Fruit fly (Drosophila melanogaster) whole organism, embryonic: ENCODE data around the gene Tsen54.

Experiments
- Atf3 ChIP-seq: fragments of 200-800 bp; sonication (Bioruptor generic); optimal IDR thresholded peaks from 3 replicates; lab custom pipeline; 2016; ENCODE audit warnings: missing biosample characterization, missing genetic modification characterization
- CG11247 ChIP-seq: fragments of 200-800 bp; sonication (Bioruptor generic); IDR thresholded peaks from 2 replicates; pipeline ENCODE4 v1.3.6; 2022; ENCODE audit warnings: missing biosample characterization, missing genetic modification characterization
- CG11560 ChIP-seq: fragments of 200-800 bp; sonication (Bioruptor generic); IDR thresholded peaks from 3 replicates; pipeline ENCODE4 v1.3.6; 2022; ENCODE audit warnings: missing biosample characterization, missing genetic modification characterization
- CG13424 ChIP-seq: fragments of 200-800 bp; sonication (Bioruptor generic); optimal IDR thresholded peaks from 2 replicates; lab custom pipeline; 2019; ENCODE audit warnings: missing biosample characterization, mild to moderate bottlenecking, missing genetic modification characterization, moderate library complexity
- CG13894 ChIP-seq: fragments of 200-800 bp; sonication (Bioruptor generic); optimal IDR thresholded peaks from 3 replicates; lab custom pipeline; 2018; ENCODE audit warnings: missing biosample characterization, mild to moderate bottlenecking, missing genetic modification characterization, moderate library complexity
- CG1602 ChIP-seq: fragments of 200-800 bp; sonication (Bioruptor generic); optimal IDR thresholded peaks from 3 replicates; lab custom pipeline; 2016; ENCODE audit warnings: missing biosample characterization, missing genetic modification characterization
- CG16863 ChIP-seq: fragments of 200-800 bp; sonication (Bioruptor generic); optimal IDR thresholded peaks from 3 replicates; lab custom pipeline; 2016; ENCODE audit warnings: missing biosample characterization, missing genetic modification characterization
- CG18262 ChIP-seq: fragments of 200-800 bp; optimal IDR thresholded peaks from 3 replicates; lab custom pipeline; 2019; ENCODE audit warnings: missing biosample characterization, mild to moderate bottlenecking, missing genetic modification characterization, moderate library complexity
- CG18619 ChIP-seq: fragments of 200-800 bp; sonication (Bioruptor generic); optimal IDR thresholded peaks from 3 replicates; lab custom pipeline; 2017; ENCODE audit warnings: missing biosample characterization, mild to moderate bottlenecking, missing genetic modification characterization
- CG2116 ChIP-seq: fragments of 200-800 bp; sonication (Bioruptor generic); optimal IDR thresholded peaks from 3 replicates; lab custom pipeline; 2018; ENCODE audit warnings: missing biosample characterization, mild to moderate bottlenecking, missing genetic modification characterization
- CG2199 ChIP-seq: fragments of 200-800 bp; sonication (Bioruptor generic); IDR thresholded peaks from 3 replicates; pipeline ENCODE4 v1.3.6; 2022; ENCODE audit warnings: missing biosample characterization, missing genetic modification characterization
- CG31224 ChIP-seq: fragments of 200-800 bp; sonication (Bioruptor generic); IDR thresholded peaks from 2 replicates; pipeline ENCODE4 v1.3.6; 2022; ENCODE audit warnings: missing biosample characterization, missing genetic modification characterization
- CG31441 ChIP-seq: fragments of 200-800 bp; sonication (Bioruptor generic); IDR thresholded peaks from 2 replicates; pipeline ENCODE4 v1.3.6; 2022; ENCODE audit warnings: missing biosample characterization, missing genetic modification characterization
- CG4404 ChIP-seq: fragments of 200-800 bp; sonication (Bioruptor generic); IDR thresholded peaks from 2 replicates; pipeline ENCODE4 v1.3.6; 2022; ENCODE audit warnings: missing biosample characterization, missing genetic modification characterization
- CG5953 ChIP-seq: fragments of 200-800 bp; sonication (Bioruptor generic); IDR thresholded peaks from 2 replicates; pipeline ENCODE4 v1.3.6; 2022; ENCODE audit warnings: missing biosample characterization, missing genetic modification characterization
- CG6791 ChIP-seq: fragments of 200-800 bp; sonication (Bioruptor generic); IDR thresholded peaks from 3 replicates; pipeline ENCODE4 v1.3.6; 2022; ENCODE audit warnings: missing biosample characterization, missing genetic modification characterization; ENCODE audit not compliant: partially characterized antibody
- CG6813 ChIP-seq: fragments of 200-800 bp; sonication (Bioruptor generic); optimal IDR thresholded peaks from 2 replicates; lab custom pipeline; 2017; ENCODE audit warnings: missing biosample characterization, missing genetic modification characterization, mild to moderate bottlenecking, moderate library complexity, missing genetic modification reagents
- Dbx ChIP-seq: fragments of 200-800 bp; sonication (Bioruptor generic); IDR thresholded peaks from 3 replicates; pipeline ENCODE4 v1.3.6; 2022; ENCODE audit warnings: missing biosample characterization, missing genetic modification characterization
- Deaf1 ChIP-seq: fragments of 200-800 bp; optimal IDR thresholded peaks from 3 replicates; lab custom pipeline; 2019; ENCODE audit warnings: missing biosample characterization, mild to moderate bottlenecking, missing genetic modification characterization, moderate library complexity
- Doc3 ChIP-seq: fragments of 200-800 bp; sonication (Bioruptor generic); IDR thresholded peaks from 3 replicates; pipeline ENCODE4 v1.3.6; 2022; ENCODE audit warnings: missing biosample characterization, missing genetic modification characterization; ENCODE audit not compliant: partially characterized antibody
- Dp ChIP-seq: fragments of 200-800 bp; sonication (Bioruptor generic); optimal IDR thresholded peaks from 2 replicates; lab custom pipeline; 2018; ENCODE audit warnings: missing biosample characterization, mild to moderate bottlenecking, missing genetic modification characterization, moderate library complexity
- H15 ChIP-seq: fragments of 200-800 bp; sonication (Bioruptor generic); IDR thresholded peaks from 3 replicates; pipeline ENCODE4 v1.3.6; 2022; ENCODE audit warnings: missing biosample characterization, missing genetic modification characterization
- Hsf ChIP-seq: fragments of 200-800 bp; sonication (Bioruptor generic); optimal IDR thresholded peaks from 3 replicates; lab custom pipeline; 2016; ENCODE audit warnings: missing biosample characterization, missing genetic modification characterization
- Max ChIP-seq: fragments of 200-800 bp; sonication (Bioruptor generic); optimal IDR thresholded peaks from 2 replicates; lab custom pipeline; 2016; ENCODE audit warnings: missing biosample characterization, mild to moderate bottlenecking, missing genetic modification characterization
- Meics ChIP-seq: fragments of 200-800 bp; sonication (Bioruptor generic); optimal IDR thresholded peaks from 2 replicates; lab custom pipeline; 2017; ENCODE audit warnings: missing biosample characterization, mild to moderate bottlenecking, missing genetic modification characterization
- Myb ChIP-seq: fragments of 200-800 bp; sonication (Bioruptor generic); optimal IDR thresholded peaks from 2 replicates; lab custom pipeline; 2016; ENCODE audit warnings: missing biosample characterization, missing genetic modification characterization
- Neu2 ChIP-seq: fragments of 200-800 bp; sonication (Bioruptor generic); optimal IDR thresholded peaks from 3 replicates; lab custom pipeline; 2016; ENCODE audit warnings: missing biosample characterization, missing genetic modification characterization, borderline replicate concordance
- Optix ChIP-seq: fragments of 200-800 bp; sonication (Bioruptor generic); IDR thresholded peaks from 3 replicates; pipeline ENCODE4 v1.3.6; 2022; ENCODE audit warnings: missing biosample characterization, missing genetic modification characterization
- Scr ChIP-seq: fragments of 200-800 bp; sonication (Bioruptor generic); IDR thresholded peaks from 2 replicates; pipeline ENCODE4 v1.3.6; 2022; ENCODE audit warnings: missing biosample characterization, missing genetic modification characterization; ENCODE audit not compliant: partially characterized antibody
- Spps ChIP-seq: fragments of 200-800 bp; sonication (Bioruptor generic); optimal IDR thresholded peaks from 2 replicates; lab custom pipeline; 2018; ENCODE audit warnings: missing biosample characterization, mild to moderate bottlenecking, missing genetic modification characterization
- Xrp1 ChIP-seq: fragments of 200-800 bp; sonication (Bioruptor generic); IDR thresholded peaks from 2 replicates; pipeline ENCODE4 v1.3.6; 2022; ENCODE audit warnings: missing biosample characterization, missing genetic modification characterization
- amos ChIP-seq: fragments of 200-800 bp; sonication (Bioruptor generic); IDR thresholded peaks from 2 replicates; pipeline ENCODE4 v1.3.6; 2022; ENCODE audit warnings: missing biosample characterization, missing genetic modification characterization; ENCODE audit not compliant: partially characterized antibody
- btn ChIP-seq: fragments of 200-800 bp; sonication (Bioruptor generic); optimal IDR thresholded peaks from 2 replicates; lab custom pipeline; 2016; ENCODE audit warnings: missing biosample characterization, missing genetic modification characterization
- crc ChIP-seq: fragments of 200-800 bp; sonication (Bioruptor generic); optimal IDR thresholded peaks from 2 replicates; lab custom pipeline; 2016; ENCODE audit warnings: missing biosample characterization, missing genetic modification characterization
- cwo ChIP-seq: fragments of 200-800 bp; sonication (Bioruptor generic); optimal IDR thresholded peaks from 3 replicates; lab custom pipeline; 2017; ENCODE audit warnings: missing biosample characterization, missing genetic modification characterization, mild to moderate bottlenecking, moderate library complexity, missing genetic modification reagents
- dpn ChIP-seq, 2 experiments: fragments of 200-800 bp; sonication (Bioruptor generic); optimal IDR thresholded peaks; 3 replicates each; lab custom pipeline; 2016; ENCODE audit warnings: missing biosample characterization in 2 of 2, missing genetic modification characterization in 2 of 2
- eve ChIP-seq, 2 experiments: fragments of >200 bp; optimal IDR thresholded peaks; 2 replicates each; lab custom pipeline; 2017; ENCODE audit warnings: missing biosample characterization in 2 of 2, missing genetic modification characterization in 2 of 2
- fd102C ChIP-seq: fragments of 200-800 bp; sonication (Bioruptor generic); optimal IDR thresholded peaks from 2 replicates; lab custom pipeline; 2018; ENCODE audit warnings: missing biosample characterization, mild to moderate bottlenecking, missing genetic modification characterization, moderate library complexity
- fru ChIP-seq: fragments of >200 bp; optimal IDR thresholded peaks from 2 replicates; lab custom pipeline; 2017
- gsb-n ChIP-seq: fragments of 200-800 bp; sonication (Bioruptor generic); optimal IDR thresholded peaks from 3 replicates; lab custom pipeline; 2018; ENCODE audit warnings: missing biosample characterization, mild to moderate bottlenecking, missing genetic modification characterization
- her ChIP-seq: fragments of 200-800 bp; sonication (Bioruptor generic); optimal IDR thresholded peaks from 2 replicates; lab custom pipeline; 2016; ENCODE audit warnings: missing biosample characterization, missing genetic modification characterization
- ind ChIP-seq: fragments of 200-800 bp; sonication (Bioruptor generic); optimal IDR thresholded peaks from 3 replicates; lab custom pipeline; 2016; ENCODE audit warnings: missing biosample characterization, missing genetic modification characterization
- jigr1 ChIP-seq: fragments of 200-800 bp; sonication (Bioruptor generic); IDR thresholded peaks from 3 replicates; pipeline ENCODE4 v1.3.6; 2022; ENCODE audit warnings: missing biosample characterization, missing genetic modification characterization
- kni ChIP-seq: fragments of 200-800 bp; sonication (Bioruptor generic); optimal IDR thresholded peaks from 3 replicates; lab custom pipeline; 2017; ENCODE audit warnings: mild to moderate bottlenecking, missing biosample characterization, missing genetic modification reagents, missing genetic modification characterization
- nau ChIP-seq: fragments of 200-800 bp; sonication (Bioruptor generic); optimal IDR thresholded peaks from 3 replicates; lab custom pipeline; 2017; ENCODE audit warnings: missing biosample characterization, mild to moderate bottlenecking, missing genetic modification characterization, missing genetic modification reagents
- sens-2 ChIP-seq: fragments of 200-800 bp; sonication (Bioruptor generic); IDR thresholded peaks from 2 replicates; pipeline ENCODE4 v1.3.6; 2022; ENCODE audit warnings: missing biosample characterization, missing genetic modification characterization
- sr ChIP-seq: fragments of 200-800 bp; sonication (Bioruptor generic); IDR thresholded peaks from 3 replicates; pipeline ENCODE4 v1.3.6; 2022; ENCODE audit warnings: missing biosample characterization, missing genetic modification characterization
- twi ChIP-seq: fragments of 200-800 bp; optimal IDR thresholded peaks from 2 replicates; lab custom pipeline; 2019; ENCODE audit warnings: missing biosample characterization, mild to moderate bottlenecking, missing genetic modification characterization, moderate library complexity
- unc-4 ChIP-seq: fragments of 200-800 bp; sonication (Bioruptor generic); IDR thresholded peaks from 2 replicates; pipeline ENCODE4 v1.3.6; 2022; ENCODE audit warnings: missing biosample characterization, missing genetic modification characterization; ENCODE audit not compliant: partially characterized antibody
- vfl ChIP-seq: fragments of 200-800 bp; sonication (Bioruptor generic); optimal IDR thresholded peaks from 2 replicates; lab custom pipeline; 2016; ENCODE audit warnings: missing biosample characterization, missing genetic modification characterization

The Tsen54 gene

DNA sequence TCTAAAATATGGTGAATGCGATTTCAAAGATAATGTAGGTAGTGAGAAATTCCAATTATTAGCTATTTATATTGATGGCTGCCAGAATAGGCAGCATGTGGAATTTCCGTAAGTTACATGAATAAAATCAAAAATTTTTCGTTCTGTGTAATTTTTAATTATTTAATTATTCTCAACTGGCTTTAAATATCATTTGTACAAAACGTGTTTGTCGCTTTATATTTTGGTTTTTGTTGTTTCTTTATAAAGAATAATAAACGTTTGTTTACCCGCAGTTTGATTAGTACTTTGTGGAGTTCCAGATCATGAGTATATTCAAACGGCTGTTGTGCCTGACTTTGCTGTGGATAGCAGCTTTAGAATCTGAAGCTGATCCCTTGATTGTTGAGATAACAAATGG is 15.4 kb downstream of the Tsen54 start, which contains the start of gene Est-P:
TSS of gene Est-P (plus strand) at position 301 of the 400 bp plus-strand sequence.
- TF ChIP-seq unc-4 (GFP tag; lab: Robert Waterston, UW) (no peak), twi (tag; lab: Kevin White, UChicago) (no peak), CG13424 (tag; lab: Kevin White, UChicago) (no peak), Meics (GFP tag; lab: Kevin White, UChicago) (no peak), CG31224 (GFP tag; lab: Robert Waterston, UW) (no peak), CG2116 (GFP tag; lab: Kevin White, UChicago) (no peak), Xrp1 (GFP tag; lab: Robert Waterston, UW) (no peak), CG16863 (GFP tag; lab: Kevin White, UChicago) (no peak), eve (GFP tag; optimal IDR thresholded peaks at IDR 0.05; lab: Kevin White, UChicago) (no peak), Dp (GFP tag; lab: Kevin White, UChicago) (no peak), CG4404 (GFP tag; lab: Robert Waterston, UW) (no peak), vfl (GFP tag; lab: Kevin White, UChicago) (no peak), fru (lab: Kevin White, UChicago) (no peak), Optix (GFP tag; lab: Robert Waterston, UW) (no peak), Hsf (GFP tag; lab: Kevin White, UChicago) (no peak), Doc3 (GFP tag; lab: Robert Waterston, UW) (no peak), CG6813 (no peak), btn (no peak), gsb-n (no peak), CG5953 (GFP tag; lab: Robert Waterston, UW) (no peak)

DNA sequence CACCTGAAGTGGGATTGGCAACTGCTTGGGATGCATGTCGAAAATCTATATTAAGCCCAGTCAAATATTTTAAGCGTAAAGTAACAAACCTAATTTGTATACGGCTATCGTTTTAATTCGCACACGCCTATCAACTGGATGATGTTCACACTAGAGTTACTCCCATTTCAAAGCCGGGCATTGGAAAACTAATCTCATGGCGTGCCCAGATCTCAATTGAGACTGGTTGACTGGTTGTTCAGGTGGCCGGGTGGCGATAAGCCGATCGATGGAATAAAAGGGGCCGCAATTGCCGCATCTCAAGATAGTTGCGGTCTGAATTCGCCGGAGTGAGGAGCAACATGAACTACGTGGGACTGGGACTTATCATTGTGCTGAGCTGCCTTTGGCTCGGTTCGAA is 17.3 kb downstream of the Tsen54 start, which contains the start of gene Est-6:
TSS of gene Est-6 (plus strand) at position 301 of the 400 bp plus-strand sequence.
- TF ChIP-seq sens-2 (GFP tag; lab: Robert Waterston, UW) (no peak), kni (GFP tag; lab: Kevin White, UChicago) (no peak), CG13894 (tag; lab: Kevin White, UChicago) (no peak), jigr1 (GFP tag; lab: Robert Waterston, UW) (no peak), nau (GFP tag; lab: Kevin White, UChicago) (no peak), amos (GFP tag; lab: Robert Waterston, UW) (no peak), CG2199 (no peak), Dbx (GFP tag; lab: Robert Waterston, UW) (no peak), ind (GFP tag; lab: Kevin White, UChicago) (no peak), cwo (GFP tag; lab: Kevin White, UChicago) (no peak), H15 (no peak), Myb (GFP tag; lab: Kevin White, UChicago) (no peak), her (no peak), CG31441 (GFP tag; lab: Robert Waterston, UW) (no peak)

DNA sequence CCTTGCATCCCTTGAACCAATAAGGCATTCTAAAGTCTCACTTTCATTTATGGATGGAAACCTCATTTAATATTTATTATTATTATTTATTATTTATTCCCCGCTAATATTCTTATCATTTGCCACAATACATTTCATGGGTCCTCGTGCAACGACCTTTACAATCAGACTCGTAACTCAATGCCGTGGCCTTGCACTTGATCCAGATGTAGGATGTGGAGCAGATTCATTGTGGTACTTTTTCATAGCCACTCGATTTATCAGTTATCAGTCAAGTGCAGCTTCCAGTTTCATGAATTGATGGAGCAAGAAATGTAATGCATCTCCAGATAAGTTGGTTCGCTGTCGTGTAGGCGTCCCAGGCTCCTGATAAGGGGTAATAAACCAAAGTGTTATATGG is 20.5 kb downstream of the Tsen54 start:
- TF ChIP-seq Atf3 (GFP tag; lab: Kevin White, UChicago) (no peak), sr (GFP tag; lab: Robert Waterston, UW) (no peak), cwo (GFP tag; lab: Kevin White, UChicago) (no peak), Max (no peak), Spps (tag; lab: Kevin White, UChicago) (no peak), Deaf1 (tag; lab: Kevin White, UChicago) (no peak), fd102C (GFP tag; lab: Kevin White, UChicago) (no peak), CG2116 (GFP tag; lab: Kevin White, UChicago) (no peak), CG1602 (GFP tag; lab: Kevin White, UChicago) (no peak), CG11560 (no peak), crc (GFP tag; lab: Kevin White, UChicago) (no peak), Neu2 (GFP tag; lab: Kevin White, UChicago) (no peak), CG18262 (no peak), CG6791 (GFP tag; lab: Robert Waterston, UW) (no peak), Scr (GFP tag; lab: Robert Waterston, UW) (no peak), CG18619 (no peak), dpn (GFP tag; optimal IDR thresholded peaks at IDR 0.05; lab: Kevin White, UChicago) (no peak), CG11247 (GFP tag; lab: Robert Waterston, UW) (no peak)
